Fruit fly (Drosophila melanogaster) whole organism, embryonic: ENCODE measurements around the gene SmD1.

Experiments
- ATbp ChIP-seq: fragments of 200-800 bp; sonication (Bioruptor generic); optimal IDR thresholded peaks from 2 replicates; lab custom pipeline; 2017; ENCODE audit warnings: missing biosample characterization, mild to moderate bottlenecking, missing genetic modification characterization, missing genetic modification reagents
- Asciz ChIP-seq: fragments of 200-800 bp; sonication (Bioruptor generic); optimal IDR thresholded peaks from 2 replicates; lab custom pipeline; 2017; ENCODE audit warnings: missing biosample characterization, mild to moderate bottlenecking, missing genetic modification characterization, missing genetic modification reagents
- Bdp1 ChIP-seq: fragments of 200-800 bp; sonication (Bioruptor generic); optimal IDR thresholded peaks from 3 replicates; lab custom pipeline; 2016; ENCODE audit warnings: missing biosample characterization, missing genetic modification characterization
- Bgb ChIP-seq: fragments of 200-800 bp; sonication (Bioruptor generic); IDR thresholded peaks from 2 replicates; pipeline ENCODE4 v1.3.6; 2022; ENCODE audit warnings: missing biosample characterization, missing genetic modification characterization; ENCODE audit not compliant: partially characterized antibody
- CG11695 ChIP-seq: fragments of 200-800 bp; sonication (Bioruptor generic); IDR thresholded peaks from 3 replicates; pipeline ENCODE4 v1.3.6; 2022; ENCODE audit warnings: missing biosample characterization, missing genetic modification characterization
- CG11696 ChIP-seq: fragments of 200-800 bp; sonication (Bioruptor generic); IDR thresholded peaks from 2 replicates; pipeline ENCODE4 v1.3.6; 2022; ENCODE audit warnings: missing biosample characterization, missing genetic modification characterization
- CG14667 ChIP-seq: fragments of 200-800 bp; sonication (Bioruptor generic); IDR thresholded peaks from 2 replicates; pipeline ENCODE4 v1.3.6; 2022; ENCODE audit warnings: missing biosample characterization, missing genetic modification characterization
- CG14965 ChIP-seq: fragments of 200-800 bp; sonication (Bioruptor generic); optimal IDR thresholded peaks from 2 replicates; lab custom pipeline; 2016; ENCODE audit warnings: missing biosample characterization, missing genetic modification characterization, borderline replicate concordance
- CG15073 ChIP-seq: fragments of 200-800 bp; sonication (Bioruptor generic); optimal IDR thresholded peaks from 2 replicates; lab custom pipeline; 2016; ENCODE audit warnings: missing biosample characterization, missing genetic modification characterization
- CG15269 ChIP-seq: fragments of 200-800 bp; sonication (Bioruptor generic); optimal IDR thresholded peaks from 2 replicates; lab custom pipeline; 2018; ENCODE audit warnings: missing biosample characterization, mild to moderate bottlenecking, missing genetic modification characterization, moderate library complexity
- CG15514 ChIP-seq: fragments of 200-800 bp; sonication (Bioruptor generic); optimal IDR thresholded peaks from 3 replicates; lab custom pipeline; 2017; ENCODE audit warnings: missing biosample characterization, missing genetic modification characterization, mild to moderate bottlenecking, moderate library complexity, missing genetic modification reagents
- CG1603 ChIP-seq: fragments of 200-800 bp; sonication (Bioruptor generic); optimal IDR thresholded peaks from 2 replicates; lab custom pipeline; 2019; ENCODE audit warnings: missing biosample characterization, mild to moderate bottlenecking, missing genetic modification characterization, moderate library complexity
- CG42726 ChIP-seq: fragments of 200-800 bp; sonication (Bioruptor generic); IDR thresholded peaks from 2 replicates; pipeline ENCODE4 v1.3.6; 2022; ENCODE audit warnings: missing biosample characterization, missing genetic modification characterization; ENCODE audit not compliant: partially characterized antibody
- CG4820 ChIP-seq: fragments of 200-800 bp; sonication (Bioruptor generic); optimal IDR thresholded peaks from 3 replicates; lab custom pipeline; 2016; ENCODE audit warnings: missing biosample characterization, missing genetic modification characterization
- CG5180 ChIP-seq: fragments of 200-800 bp; sonication (Bioruptor generic); optimal IDR thresholded peaks from 3 replicates; lab custom pipeline; 2017; ENCODE audit warnings: missing biosample characterization, missing genetic modification characterization, mild to moderate bottlenecking, moderate library complexity, missing genetic modification reagents
- CG6254 ChIP-seq: fragments of 200-800 bp; sonication (Bioruptor generic); optimal IDR thresholded peaks from 3 replicates; lab custom pipeline; 2017; ENCODE audit warnings: mild to moderate bottlenecking, missing biosample characterization, missing genetic modification reagents, missing genetic modification characterization
- CG8290 ChIP-seq, 3 experiments: fragments of 200-800 bp; sonication (Bioruptor generic); optimal IDR thresholded peaks; 2 replicates each; lab custom pipeline; 2016 to 2019; ENCODE audit warnings: missing biosample characterization in 3 of 3, missing genetic modification characterization in 3 of 3, mild to moderate bottlenecking in 2 of 3, moderate library complexity in 1 of 3
- CG8388 ChIP-seq: fragments of 200-800 bp; sonication (Bioruptor generic); optimal IDR thresholded peaks from 2 replicates; lab custom pipeline; 2019; ENCODE audit warnings: missing biosample characterization, mild to moderate bottlenecking, missing genetic modification characterization, moderate library complexity
- CG9932 ChIP-seq: fragments of 200-800 bp; sonication (Bioruptor generic); IDR thresholded peaks from 2 replicates; pipeline ENCODE4 v1.3.6; 2022; ENCODE audit warnings: missing biosample characterization, missing genetic modification characterization
- Chrac-16 ChIP-seq: fragments of 200-800 bp; sonication (Bioruptor generic); optimal IDR thresholded peaks from 3 replicates; lab custom pipeline; 2016; ENCODE audit warnings: missing biosample characterization, missing genetic modification characterization
- CrebB ChIP-seq: fragments of 200-800 bp; sonication (Bioruptor generic); optimal IDR thresholded peaks from 3 replicates; lab custom pipeline; 2018; ENCODE audit warnings: missing biosample characterization, mild to moderate bottlenecking, missing genetic modification characterization
- Doc2 ChIP-seq: fragments of 200-800 bp; sonication (Bioruptor generic); IDR thresholded peaks from 2 replicates; pipeline ENCODE4 v1.3.6; 2022; ENCODE audit warnings: missing biosample characterization, missing genetic modification characterization
- Med ChIP-seq: fragments of 200-800 bp; sonication (Bioruptor generic); peaks from one replicate; lab custom pipeline; 2016; ENCODE audit warnings: missing biosample characterization, missing genetic modification characterization, mild to moderate bottlenecking, inconsistent platforms, moderate library complexity
- Ravus ChIP-seq: fragments of 200-800 bp; sonication (Bioruptor generic); IDR thresholded peaks from 2 replicates; pipeline ENCODE4 v1.3.6; 2022; ENCODE audit warnings: missing biosample characterization, missing genetic modification characterization
- Sox100B ChIP-seq: fragments of 200-800 bp; sonication (Bioruptor generic); optimal IDR thresholded peaks from 3 replicates; lab custom pipeline; 2018; ENCODE audit warnings: missing biosample characterization, mild to moderate bottlenecking, missing genetic modification characterization
- Stat92E ChIP-seq, 3 experiments: fragments of >200 bp in 2 of 3; fragments of 200-800 bp in 1 of 3; sonication (Bioruptor generic) in 1 of 3; optimal IDR thresholded peaks; 2 replicates each; lab custom pipeline; 2017 to 2019; ENCODE audit warnings: missing biosample characterization in 3 of 3, missing genetic modification characterization in 3 of 3, mild to moderate bottlenecking in 1 of 3, moderate library complexity in 1 of 3
- Xrp1 ChIP-seq: fragments of 200-800 bp; sonication (Bioruptor generic); IDR thresholded peaks from 2 replicates; pipeline ENCODE4 v1.3.6; 2022; ENCODE audit warnings: missing biosample characterization, missing genetic modification characterization
- amos ChIP-seq: fragments of 200-800 bp; sonication (Bioruptor generic); IDR thresholded peaks from 2 replicates; pipeline ENCODE4 v1.3.6; 2022; ENCODE audit warnings: missing biosample characterization, missing genetic modification characterization; ENCODE audit not compliant: partially characterized antibody
- bowl ChIP-seq: fragments of 200-800 bp; sonication (Bioruptor generic); IDR thresholded peaks from 2 replicates; pipeline ENCODE4 v1.3.6; 2022; ENCODE audit warnings: missing biosample characterization, missing genetic modification characterization
- chif ChIP-seq, 2 experiments: fragments of 200-800 bp; sonication (Bioruptor generic); optimal IDR thresholded peaks; 3 replicates each; lab custom pipeline; 2016; ENCODE audit warnings: missing biosample characterization in 2 of 2, missing genetic modification characterization in 2 of 2
- disco-r ChIP-seq: fragments of 200-800 bp; sonication (Bioruptor generic); optimal IDR thresholded peaks from 2 replicates; lab custom pipeline; 2016; ENCODE audit warnings: missing biosample characterization, missing genetic modification characterization
- dysf ChIP-seq: fragments of 200-800 bp; sonication (Bioruptor generic); IDR thresholded peaks from 3 replicates; pipeline ENCODE4 v1.3.6; 2022; ENCODE audit warnings: missing biosample characterization, missing genetic modification characterization
- fd3F ChIP-seq: fragments of 200-800 bp; sonication (Bioruptor generic); optimal IDR thresholded peaks from 2 replicates; lab custom pipeline; 2018; ENCODE audit warnings: missing biosample characterization, mild to moderate bottlenecking, missing genetic modification characterization, moderate library complexity
- fu2 ChIP-seq: fragments of 200-800 bp; sonication (Bioruptor generic); optimal IDR thresholded peaks from 2 replicates; lab custom pipeline; 2016; ENCODE audit warnings: missing biosample characterization, missing genetic modification characterization
- gem ChIP-seq: fragments of 200-800 bp; sonication (Bioruptor generic); optimal IDR thresholded peaks from 2 replicates; lab custom pipeline; 2019; ENCODE audit warnings: missing biosample characterization, mild to moderate bottlenecking, missing genetic modification characterization, moderate library complexity
- grn ChIP-seq: fragments of 200-800 bp; sonication (Bioruptor generic); optimal IDR thresholded peaks from 3 replicates; lab custom pipeline; 2017; ENCODE audit warnings: missing biosample characterization, missing genetic modification characterization
- kay ChIP-seq: fragments of 200-800 bp; sonication (Bioruptor generic); optimal IDR thresholded peaks from 2 replicates; lab custom pipeline; 2016; ENCODE audit warnings: missing biosample characterization, missing genetic modification characterization
- nau ChIP-seq: fragments of 200-800 bp; sonication (Bioruptor generic); optimal IDR thresholded peaks from 3 replicates; lab custom pipeline; 2017; ENCODE audit warnings: missing biosample characterization, mild to moderate bottlenecking, missing genetic modification characterization, missing genetic modification reagents
- nerfin-2 ChIP-seq: fragments of 200-800 bp; sonication (Bioruptor generic); IDR thresholded peaks from 2 replicates; pipeline ENCODE4 v1.3.6; 2022; ENCODE audit warnings: missing biosample characterization, missing genetic modification characterization; ENCODE audit not compliant: partially characterized antibody
- pum ChIP-seq: fragments of 200-800 bp; sonication (Bioruptor generic); optimal IDR thresholded peaks from 2 replicates; lab custom pipeline; 2016; ENCODE audit warnings: missing biosample characterization, missing genetic modification characterization
- rib ChIP-seq: fragments of 200-800 bp; sonication (Bioruptor generic); IDR thresholded peaks from 2 replicates; pipeline ENCODE4 v1.3.6; 2022; ENCODE audit warnings: missing biosample characterization, missing genetic modification characterization
- row ChIP-seq: fragments of 200-800 bp; sonication (Bioruptor generic); IDR thresholded peaks from 3 replicates; pipeline ENCODE4 v1.3.6; 2022; ENCODE audit warnings: missing biosample characterization, missing genetic modification characterization
- sens ChIP-seq: fragments of 200-800 bp; sonication (Bioruptor generic); peaks from one replicate; lab custom pipeline; 2016; ENCODE audit warnings: missing biosample characterization, missing genetic modification characterization
- tna ChIP-seq: fragments of 200-800 bp; sonication (Bioruptor generic); IDR thresholded peaks from 2 replicates; pipeline ENCODE4 v1.3.6; 2022; ENCODE audit warnings: missing biosample characterization, missing genetic modification characterization; ENCODE audit not compliant: partially characterized antibody
- toy ChIP-seq: fragments of 200-800 bp; sonication (Bioruptor generic); IDR thresholded peaks from 2 replicates; pipeline ENCODE4 v1.3.6; 2022; ENCODE audit warnings: missing biosample characterization, missing genetic modification characterization
- ttk ChIP-seq: fragments of 200-800 bp; sonication (Bioruptor generic); IDR thresholded peaks from 2 replicates; pipeline ENCODE4 v2.1.2; 2022; ENCODE audit warnings: missing biosample characterization, missing genetic modification characterization
- tx ChIP-seq: fragments of 200-800 bp; sonication (Bioruptor generic); optimal IDR thresholded peaks from 2 replicates; lab custom pipeline; 2016; ENCODE audit warnings: missing biosample characterization, missing genetic modification characterization

The SmD1 gene

DNA sequence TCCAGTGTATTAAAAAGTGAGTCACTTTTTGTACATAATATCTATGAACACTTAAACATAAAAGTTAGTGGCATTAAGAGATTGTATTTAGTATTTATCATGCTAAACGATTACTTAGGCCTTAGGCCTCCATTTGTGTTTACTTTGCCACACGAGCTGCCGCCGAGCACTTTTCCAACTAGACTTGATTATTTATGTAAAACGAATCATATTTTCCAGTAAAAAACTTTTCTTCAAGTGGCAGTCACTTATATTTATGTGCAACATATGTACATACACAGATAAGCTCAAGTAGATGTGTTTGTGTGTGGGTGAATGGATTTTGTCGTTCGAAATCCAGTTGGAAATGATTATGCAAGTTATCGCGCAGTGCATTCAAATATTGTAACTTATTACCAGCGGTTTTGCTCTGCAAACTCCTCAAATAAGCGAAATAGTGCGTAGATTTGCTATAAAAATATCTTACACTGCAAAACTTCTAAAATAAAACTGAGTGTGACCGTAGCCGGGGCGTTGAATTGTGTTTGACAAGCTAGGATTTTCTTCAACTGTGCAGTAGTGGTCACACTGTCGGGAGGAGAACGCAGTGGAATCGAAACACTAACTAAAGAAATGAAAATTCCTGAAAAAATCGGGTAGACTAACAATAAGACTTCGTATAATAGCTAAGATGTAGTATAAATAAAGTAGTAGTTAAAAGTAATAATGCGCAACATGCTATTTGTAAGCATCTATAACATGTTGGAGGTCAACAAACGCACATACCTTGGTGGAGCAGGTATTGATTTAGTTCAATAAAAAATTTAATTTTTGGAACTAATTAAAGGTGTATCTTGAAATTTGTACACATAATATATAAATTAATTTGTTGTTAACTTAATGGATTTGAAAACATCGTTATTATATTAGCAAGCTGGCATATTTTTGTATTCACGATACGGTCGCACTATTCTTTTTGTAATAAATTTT lies 15.4 kb upstream of the SmD1 start, which contains the start of the genes Klc and CG10984 (continued):
- no peak for TF ChIP-seq CG42726 (GFP tag; lab: Robert Waterston, UW)
- TF ChIP-seq tx (GFP tag; lab: Kevin White, UChicago): peak; percentile 43
- TF ChIP-seq rib (GFP tag; lab: Robert Waterston, UW): no peak
- no peak for TF ChIP-seq chif (GFP tag; optimal IDR thresholded peaks at IDR 0.05; lab: Kevin White, UChicago)
- TF ChIP-seq Chrac-16 (GFP tag; lab: Kevin White, UChicago): peak; percentile 58
- TF ChIP-seq pum (GFP tag; lab: Kevin White, UChicago): no peak
- TF ChIP-seq CG9932 (GFP tag; lab: Robert Waterston, UW): no peak
- TF ChIP-seq tna (GFP tag; lab: Robert Waterston, UW): no peak
- 0 out of 2 replicates have a peak, but pooled peaks have one; percentile 40 for TF ChIP-seq CG11696 (GFP tag; lab: Robert Waterston, UW)
- peak; percentile 91 for TF ChIP-seq sens (GFP tag; lab: Kevin White, UChicago)
- no peak for TF ChIP-seq disco-r
- TF ChIP-seq bowl (GFP tag; lab: Robert Waterston, UW): peak; percentile 37; the same call in 1 of the 2 replicates
- no peak for TF ChIP-seq CG15269
- peak; percentile 74 for TF ChIP-seq gem (tag; lab: Kevin White, UChicago)
- no peak for TF ChIP-seq Doc2 (GFP tag; lab: Robert Waterston, UW)
- TF ChIP-seq CG15073 (GFP tag; lab: Kevin White, UChicago): no peak
- peak; percentile 81; the same call in 2 of the 3 replicates for TF ChIP-seq dysf
- TF ChIP-seq Bgb: 0 out of 2 replicates have a peak, but pooled peaks have one; percentile 28
- no peak for TF ChIP-seq Stat92E (GFP tag; optimal IDR thresholded peaks at IDR 0.05; lab: Kevin White, UChicago)
- no peak for TF ChIP-seq CG14667 (GFP tag; lab: Robert Waterston, UW)
- peak; percentile 41 for TF ChIP-seq fd3F
- no peak; the same call in 1 of the 2 replicates for TF ChIP-seq ttk (GFP tag; lab: Robert Waterston, UW)
- no peak for TF ChIP-seq toy (GFP tag; lab: Robert Waterston, UW)
- no peak for TF ChIP-seq ATbp
- TF ChIP-seq Sox100B (GFP tag; lab: Kevin White, UChicago): peak; percentile 49
- peak; percentile 90 for TF ChIP-seq kay (GFP tag; lab: Kevin White, UChicago)
- no peak for TF ChIP-seq CG5180 (GFP tag; lab: Kevin White, UChicago)
- TF ChIP-seq CG14965: no peak
- TF ChIP-seq nerfin-2: no peak
- peak; percentile 72; the same call in 2 of the 3 replicates for TF ChIP-seq CG11695 (GFP tag; lab: Robert Waterston, UW)
- TF ChIP-seq CG8290 (GFP tag; optimal IDR thresholded peaks at IDR 0.05; lab: Kevin White, UChicago): no peak
- TF ChIP-seq CG8290 (tag; optimal IDR thresholded peaks at IDR 0.05; lab: Kevin White, UChicago): no peak
- peak; percentile 57 for TF ChIP-seq CG15514
- no peak for TF ChIP-seq amos (GFP tag; lab: Robert Waterston, UW)
- TF ChIP-seq row (GFP tag; lab: Robert Waterston, UW): peak; percentile 79
- peak; percentile 51 for TF ChIP-seq CG1603
- TF ChIP-seq nau: peak; percentile 69
- peak; percentile 51 for TF ChIP-seq Asciz (GFP tag; lab: Kevin White, UChicago)
- peak; percentile 8; the same call in 1 of the 2 replicates for TF ChIP-seq Ravus (GFP tag; lab: Robert Waterston, UW)
- TF ChIP-seq CG4820: peak; percentile 19
- peak; percentile 42 for TF ChIP-seq fu2 (GFP tag; lab: Kevin White, UChicago)
- no peak for TF ChIP-seq CrebB (tag; lab: Kevin White, UChicago)
- TF ChIP-seq CG6254 (GFP tag; lab: Kevin White, UChicago): no peak
- TF ChIP-seq Bdp1: no peak
- peak; percentile 59 for TF ChIP-seq Xrp1 (GFP tag; lab: Robert Waterston, UW)
- TF ChIP-seq grn (GFP tag; lab: Kevin White, UChicago): peak; percentile 22
- TF ChIP-seq CG8388 (GFP tag; lab: Kevin White, UChicago): peak; percentile 66
- TF ChIP-seq Med (GFP tag; lab: Kevin White, UChicago): peak; percentile 94
